Fruit fly (Drosophila melanogaster): ENCODE data around the gene CG5665.

The CG5665 gene

dm6 chr3L:20404515-20404914, 46.2 kb downstream of the CG5665 start:
- TF ChIP-seq Mio (GFP tag; optimal IDR thresholded peaks at IDR 0.05) (no peak), dl (GFP tag; optimal IDR thresholded peaks at IDR 0.05; ENCODE audit: insufficient read depth in 1 of 2, partially characterized antibody in 2 of 2) (no peak), fru (GFP tag; optimal IDR thresholded peaks at IDR 0.05) (no peak), Sp1 (GFP tag; optimal IDR thresholded peaks at IDR 0.05) (no peak), Jra (GFP tag; optimal IDR thresholded peaks at IDR 0.05) (no peak), GATAd (GFP tag; optimal IDR thresholded peaks at IDR 0.05) (no peak), pan (optimal IDR thresholded peaks at IDR 0.05) (no peak), sv (GFP tag; optimal IDR thresholded peaks at IDR 0.05) (no peak), Vsx2 (GFP tag; optimal IDR thresholded peaks at IDR 0.05; ENCODE audit: partially characterized antibody) (no peak), Dfd (GFP tag; optimal IDR thresholded peaks at IDR 0.05) (no peak), Dif (GFP tag; optimal IDR thresholded peaks at IDR 0.05; ENCODE audit: partially characterized antibody) (no peak)

dm6 chr3L:20405337-20405887, 47.1 kb downstream of the CG5665 start:
- TF ChIP-seq rgr (GFP tag; optimal IDR thresholded peaks at IDR 0.05) (no peak), Hr83 (GFP tag; optimal IDR thresholded peaks at IDR 0.05; ENCODE audit: poor library complexity, severe bottlenecking) (no peak), dmrt93B (GFP tag; optimal IDR thresholded peaks at IDR 0.05) (no peak), ey (GFP tag; optimal IDR thresholded peaks at IDR 0.05) (no peak), OdsH (GFP tag; optimal IDR thresholded peaks at IDR 0.05) (no peak), N (GFP tag; optimal IDR thresholded peaks at IDR 0.05) (no peak), lola (GFP tag; optimal IDR thresholded peaks at IDR 0.05) (no peak), dl (GFP tag; optimal IDR thresholded peaks at IDR 0.05; ENCODE audit: insufficient read depth in 1 of 2, partially characterized antibody in 2 of 2) (no peak), fru (GFP tag; optimal IDR thresholded peaks at IDR 0.05) (no peak), Jra (GFP tag; optimal IDR thresholded peaks at IDR 0.05) (no peak), Mio (GFP tag; optimal IDR thresholded peaks at IDR 0.05) (no peak), CrebA (GFP tag; optimal IDR thresholded peaks at IDR 0.05; ENCODE audit: borderline replicate concordance) (no peak), br (GFP tag; optimal IDR thresholded peaks at IDR 0.05) (no peak), Abd-B (GFP tag; optimal IDR thresholded peaks at IDR 0.05) (no peak)

dm6 chr3L:20405971-20406948, 47.9 kb downstream of the CG5665 start:
- TF ChIP-seq Mio (GFP tag; optimal IDR thresholded peaks at IDR 0.05) (no peak), N (GFP tag; optimal IDR thresholded peaks at IDR 0.05) (peak; percentile 64), Myc (optimal IDR thresholded peaks at IDR 0.05) (peak; percentile 66), Sp1 (GFP tag; optimal IDR thresholded peaks at IDR 0.05) (peak; percentile 14), psq (GFP tag; optimal IDR thresholded peaks at IDR 0.05) (no peak), dl (GFP tag; optimal IDR thresholded peaks at IDR 0.05; ENCODE audit: insufficient read depth in 1 of 2, partially characterized antibody in 2 of 2) (no peak), Hr78 (GFP tag; optimal IDR thresholded peaks at IDR 0.05) (no peak)
